Fruit fly (Drosophila melanogaster): ENCODE data around the gene mRpL44.

DNA sequence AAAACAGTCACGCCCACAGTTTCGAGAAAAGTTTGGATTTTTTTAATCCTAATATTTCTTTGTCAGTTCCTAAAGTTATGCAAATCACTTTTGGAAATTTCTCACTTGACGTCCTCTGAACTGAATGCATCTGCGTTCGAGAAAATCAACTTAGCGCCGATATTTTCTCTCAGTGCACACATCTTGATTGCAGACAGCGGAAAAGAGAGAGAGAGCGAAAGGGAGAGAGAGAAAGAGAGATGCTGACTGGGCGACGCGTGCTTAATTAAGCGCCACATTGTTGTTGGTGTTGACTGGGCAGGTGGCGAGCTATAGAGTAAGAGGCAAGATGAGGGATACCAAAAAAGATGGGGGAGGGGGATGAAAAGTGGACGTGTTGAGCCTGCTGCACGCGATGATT, 48.2 kb upstream of the mRpL44 start:
- TF ChIP-seq CG5204 (GFP tag; optimal IDR thresholded peaks at IDR 0.05) (no peak), cic (GFP tag; optimal IDR thresholded peaks at IDR 0.05) (no peak), CG7045 (GFP tag; optimal IDR thresholded peaks at IDR 0.05) (no peak), toe (GFP tag; optimal IDR thresholded peaks at IDR 0.05) (no peak), CG1620 (GFP tag; optimal IDR thresholded peaks at IDR 0.05) (no peak), bab1 (GFP tag; optimal IDR thresholded peaks at IDR 0.05) (peak; percentile 6), cnc (optimal IDR thresholded peaks at IDR 0.05) (no peak), Hr96 (GFP tag; optimal IDR thresholded peaks at IDR 0.05) (no peak), CG7101 (tag; optimal IDR thresholded peaks at IDR 0.05) (no peak), kay (GFP tag; ENCODE audit: borderline replicate concordance) (no peak), CG14711 (tag; optimal IDR thresholded peaks at IDR 0.05) (no peak), pad (GFP tag; optimal IDR thresholded peaks at IDR 0.05) (no peak), ovo (GFP tag; optimal IDR thresholded peaks at IDR 0.05) (no peak)

Data from whole organism, adult.